ENCODE assay signal across 6 worm cellular contexts in genomic region chrIV:4024159-4025004, ce11.
TF ChIP-seq lines count a peak whose summit lies in the region.

No protein-coding gene starts in this region.

TF ChIP-seq in whole organism, L1 larva, 84 proteins besides CTCF, POLR2A, EP300 and RAD21 (continued from another document and continues in another):
- TF ChIP-seq efl-1 (optimal IDR thresholded peaks at IDR 0.05; lab: Kevin White, UChicago) (peak; percentile 67 to 72), efl-1 (GFP tag; optimal IDR thresholded peaks at IDR 0.05 in 1 of 2; lab: Kevin White, UChicago) (peak; percentile 31 to 94), xbp-1 (tag; optimal IDR thresholded peaks at IDR 0.05; lab: Kevin White, UChicago) (peak; percentile 44), unc-98 (GFP tag; IDR thresholded peaks at IDR 0.05; lab: Robert Waterston, UW) (no peak), sup-37 (GFP tag; optimal IDR thresholded peaks at IDR 0.05; lab: Kevin White, UChicago) (peak; percentile 50), mdl-1 (tag; optimal IDR thresholded peaks at IDR 0.05; lab: Kevin White, UChicago) (peak in 1 of 2 experiments; percentile 94), grh-1 (GFP tag; IDR thresholded peaks at IDR 0.05; lab: Robert Waterston, UW) (peak; percentile 50), C04F5.9 (tag; optimal IDR thresholded peaks at IDR 0.05; lab: Kevin White, UChicago) (no peak), fos-1 (tag; optimal IDR thresholded peaks at IDR 0.05; lab: Kevin White, UChicago) (no peak), lin-35 (GFP tag; optimal IDR thresholded peaks at IDR 0.05; lab: Kevin White, UChicago) (peak; percentile 48 to 79), elt-2 (tag; optimal IDR thresholded peaks at IDR 0.05; lab: Kevin White, UChicago) (peak; percentile 67), C34B4.2 (tag; optimal IDR thresholded peaks at IDR 0.05; lab: Kevin White, UChicago) (no peak), nhr-12 (tag; optimal IDR thresholded peaks at IDR 0.05; lab: Kevin White, UChicago) (no peak), pax-3 (tag; optimal IDR thresholded peaks at IDR 0.05; lab: Kevin White, UChicago) (peak; percentile 65), nhr-237 (tag; optimal IDR thresholded peaks at IDR 0.05; lab: Kevin White, UChicago) (no peak), egl-13 (tag; optimal IDR thresholded peaks at IDR 0.05; lab: Kevin White, UChicago) (peak; percentile 44), lin-14 (GFP tag; optimal IDR thresholded peaks at IDR 0.05; lab: Kevin White, UChicago) (peak; percentile 93), fkh-4 (tag; optimal IDR thresholded peaks at IDR 0.05; lab: Kevin White, UChicago; ENCODE audit: borderline replicate concordance) (no peak), ceh-82 (tag; optimal IDR thresholded peaks at IDR 0.05; lab: Kevin White, UChicago) (peak; percentile 29 to 77 (median 67)), mef-2 (tag; optimal IDR thresholded peaks at IDR 0.05; lab: Kevin White, UChicago) (peak; percentile 58), dsc-1 (tag; optimal IDR thresholded peaks at IDR 0.05; lab: Kevin White, UChicago) (peak; percentile 52), sox-4 (tag; optimal IDR thresholded peaks at IDR 0.05; lab: Kevin White, UChicago) (no peak)

TF ChIP-seq in whole organism, L2 larva, 48 proteins besides CTCF, POLR2A, EP300 and RAD21 (continued from another document):
- peak; percentile 73 for TF ChIP-seq crh-2 (tag; optimal IDR thresholded peaks at IDR 0.05; lab: Kevin White, UChicago)
- peak; percentile 94 for TF ChIP-seq sma-9 (GFP tag; optimal IDR thresholded peaks at IDR 0.05; lab: Kevin White, UChicago)
- no peak for TF ChIP-seq sma-9 (tag; optimal IDR thresholded peaks at IDR 0.05; lab: Kevin White, UChicago)
- peak; percentile 43 for TF ChIP-seq unc-55 (GFP tag; optimal IDR thresholded peaks at IDR 0.05; lab: Kevin White, UChicago)
- peak; percentile 66 for TF ChIP-seq sem-4 (tag; optimal IDR thresholded peaks at IDR 0.05; lab: Kevin White, UChicago)
- peak; percentile 51 for TF ChIP-seq nhr-129 (tag; optimal IDR thresholded peaks at IDR 0.05; lab: Kevin White, UChicago)
- peak; percentile 16 to 56 for TF ChIP-seq lsy-2 (tag; optimal IDR thresholded peaks at IDR 0.05; lab: Kevin White, UChicago)
- peak; percentile 86 for TF ChIP-seq nhr-25 (tag; optimal IDR thresholded peaks at IDR 0.05; lab: Kevin White, UChicago)
- no peak for TF ChIP-seq mbf-1 (tag; optimal IDR thresholded peaks at IDR 0.05; lab: Kevin White, UChicago)
- peak; percentile 6 for TF ChIP-seq mab-5 (tag; optimal IDR thresholded peaks at IDR 0.05; lab: Kevin White, UChicago)
- peak; percentile 92 for TF ChIP-seq F13H6.1 (tag; optimal IDR thresholded peaks at IDR 0.05; lab: Kevin White, UChicago)
- TF ChIP-seq Y55F3AM.14 (GFP tag; optimal IDR thresholded peaks at IDR 0.05; lab: Kevin White, UChicago) = peak; percentile 76
- peak; percentile 19 for TF ChIP-seq nhr-21 (tag; optimal IDR thresholded peaks at IDR 0.05; lab: Kevin White, UChicago)

TF ChIP-seq in whole organism, L3 larva, 47 proteins besides CTCF, POLR2A, EP300 and RAD21 (continued from another document):
- TF ChIP-seq mdl-1 (tag; optimal IDR thresholded peaks at IDR 0.05; lab: Kevin White, UChicago) = peak; percentile 32
- peak; percentile 24 for TF ChIP-seq skn-1 (tag; optimal IDR thresholded peaks at IDR 0.05; lab: Kevin White, UChicago)
- TF ChIP-seq sea-2 (GFP tag; optimal IDR thresholded peaks at IDR 0.05; lab: Kevin White, UChicago) = no peak
- TF ChIP-seq ama-1 (optimal IDR thresholded peaks at IDR 0.05; lab: Kevin White, UChicago) = peak; percentile 43
- no peak for TF ChIP-seq fos-1 (tag; optimal IDR thresholded peaks at IDR 0.05; lab: Kevin White, UChicago)
- TF ChIP-seq R02D3.7 (tag; optimal IDR thresholded peaks at IDR 0.05; lab: Kevin White, UChicago) = no peak
- no peak for TF ChIP-seq nhr-237 (tag; optimal IDR thresholded peaks at IDR 0.05; lab: Kevin White, UChicago)
- no peak for TF ChIP-seq ceh-9 (tag; optimal IDR thresholded peaks at IDR 0.05; lab: Kevin White, UChicago)
- TF ChIP-seq pqm-1 (tag; optimal IDR thresholded peaks at IDR 0.05; lab: Kevin White, UChicago) = peak; percentile 27
- TF ChIP-seq elt-1 (tag; optimal IDR thresholded peaks at IDR 0.05; lab: Kevin White, UChicago) = peak; percentile 27
- TF ChIP-seq lin-15B (tag; optimal IDR thresholded peaks at IDR 0.05; lab: Kevin White, UChicago) = no peak
- TF ChIP-seq fkh-2 (tag; optimal IDR thresholded peaks at IDR 0.05; lab: Kevin White, UChicago) = no peak
- no peak for TF ChIP-seq ztf-11 (tag; optimal IDR thresholded peaks at IDR 0.05; lab: Kevin White, UChicago)
- TF ChIP-seq nhr-25 (tag; optimal IDR thresholded peaks at IDR 0.05; lab: Kevin White, UChicago) = peak; percentile 63
- no peak for TF ChIP-seq zag-1 (tag; optimal IDR thresholded peaks at IDR 0.05; lab: Kevin White, UChicago)
- TF ChIP-seq nhr-76 (tag; optimal IDR thresholded peaks at IDR 0.05; lab: Kevin White, UChicago) = no peak
- peak; percentile 89 for TF ChIP-seq lin-39 (tag; optimal IDR thresholded peaks at IDR 0.05; lab: Kevin White, UChicago)
- peak; percentile 47 for TF ChIP-seq hmg-11 (tag; optimal IDR thresholded peaks at IDR 0.05; lab: Kevin White, UChicago)
- TF ChIP-seq nhr-11 (tag; optimal IDR thresholded peaks at IDR 0.05; lab: Kevin White, UChicago) = peak; percentile 17
- peak; percentile 41 for TF ChIP-seq ceh-28 (tag; optimal IDR thresholded peaks at IDR 0.05; lab: Kevin White, UChicago)
- peak; percentile 35 for TF ChIP-seq egl-5 (tag; optimal IDR thresholded peaks at IDR 0.05; lab: Kevin White, UChicago)

TF ChIP-seq in whole organism, L4 larva, 104 proteins besides CTCF, POLR2A, EP300 and RAD21 (continued from another document and continues in another):
- TF ChIP-seq lin-29 (GFP tag; IDR thresholded peaks at IDR 0.05; lab: Robert Waterston, UW) (peak; percentile 68), zip-2 (tag; optimal IDR thresholded peaks at IDR 0.05; lab: Kevin White, UChicago) (no peak), arid-1 (GFP tag; conservative IDR thresholded peaks at IDR 0.05; lab: Robert Waterston, UW) (no peak), vab-7 (GFP tag; IDR thresholded peaks at IDR 0.05; lab: Robert Waterston, UW) (no peak), tag-97 (GFP tag; IDR thresholded peaks at IDR 0.05; lab: Robert Waterston, UW) (no peak), ztf-7 (tag; optimal IDR thresholded peaks at IDR 0.05; lab: Kevin White, UChicago) (no peak), gei-8 (GFP tag; optimal IDR thresholded peaks at IDR 0.05; lab: Kevin White, UChicago) (peak; percentile 70), lin-39 (tag; optimal IDR thresholded peaks at IDR 0.05; lab: Kevin White, UChicago) (no peak), nhr-6 (tag; optimal IDR thresholded peaks at IDR 0.05; lab: Kevin White, UChicago) (no peak), unc-62 (GFP tag; optimal IDR thresholded peaks at IDR 0.05 in 1 of 2; lab: Kevin White, UChicago) (peak in 1 of 2 experiments; percentile 55), unc-62 (tag; optimal IDR thresholded peaks at IDR 0.05; lab: Kevin White, UChicago) (no peak), ceh-82 (tag; optimal IDR thresholded peaks at IDR 0.05; lab: Kevin White, UChicago) (no peak), D1046.2 (GFP tag; IDR thresholded peaks at IDR 0.05; lab: Robert Waterston, UW) (no peak), snpc-4 (tag; optimal IDR thresholded peaks at IDR 0.05; lab: Kevin White, UChicago) (no peak), ceh-28 (tag; optimal IDR thresholded peaks at IDR 0.05; lab: Kevin White, UChicago) (no peak), ces-1 (GFP tag; optimal IDR thresholded peaks at IDR 0.05; lab: Kevin White, UChicago) (no peak), ztf-11 (tag; optimal IDR thresholded peaks at IDR 0.05; lab: Kevin White, UChicago) (no peak), mdl-1 (tag; optimal IDR thresholded peaks at IDR 0.05; lab: Kevin White, UChicago) (peak in 1 of 2 experiments; percentile 82), ctbp-1 (GFP tag; IDR thresholded peaks at IDR 0.05; lab: Robert Waterston, UW) (peak; percentile 37; the same call in 1 of the 2 replicates), lin-38 (GFP tag; IDR thresholded peaks at IDR 0.05; lab: Robert Waterston, UW) (no peak), lin-13 (GFP tag; optimal IDR thresholded peaks at IDR 0.05; lab: Kevin White, UChicago) (no peak), hlh-30 (tag; optimal IDR thresholded peaks at IDR 0.05; lab: Kevin White, UChicago; ENCODE audit: insufficient read depth) (no peak), madf-9 (GFP tag; conservative IDR thresholded peaks at IDR 0.05; lab: Robert Waterston, UW) (no peak), ceh-62 (tag; optimal IDR thresholded peaks at IDR 0.05; lab: Kevin White, UChicago) (no peak), nhr-41 (GFP tag; IDR thresholded peaks at IDR 0.05; lab: Robert Waterston, UW) (no peak), aha-1 (tag; lab: Kevin White, UChicago) (peak; percentile 72), fos-1 (tag; optimal IDR thresholded peaks at IDR 0.05; lab: Kevin White, UChicago) (no peak), zfp-3 (GFP tag; conservative IDR thresholded peaks at IDR 0.05; lab: Robert Waterston, UW) (no peak), T26A8.4 (GFP tag; IDR thresholded peaks at IDR 0.05; lab: Robert Waterston, UW) (peak; percentile 66)

TF ChIP-seq in whole organism, late embryonic, 69 proteins besides CTCF, POLR2A, EP300 and RAD21 (continued from another document):
- peak; percentile 21 for TF ChIP-seq C08G9.2 (tag; optimal IDR thresholded peaks at IDR 0.05; lab: Kevin White, UChicago)
- TF ChIP-seq fkh-10 (GFP tag; optimal IDR thresholded peaks at IDR 0.05; lab: Kevin White, UChicago) = no peak

TF ChIP-seq in whole organism, young adult, 124 proteins besides CTCF, POLR2A, EP300 and RAD21 (continued from another document and continues in another):
- peak; percentile 9; the same call in 1 of the 2 replicates for TF ChIP-seq ztf-6 (GFP tag; IDR thresholded peaks at IDR 0.05; lab: Robert Waterston, UW)
- no peak for TF ChIP-seq nhr-179 (tag; optimal IDR thresholded peaks at IDR 0.05; lab: Kevin White, UChicago)
- no peak for TF ChIP-seq cebp-1 (GFP tag; IDR thresholded peaks at IDR 0.05; lab: Robert Waterston, UW)
- peak; percentile 79 for TF ChIP-seq cebp-1 (tag; optimal IDR thresholded peaks at IDR 0.05; lab: Kevin White, UChicago)
- no peak for TF ChIP-seq mes-4 (tag; optimal IDR thresholded peaks at IDR 0.05; lab: Kevin White, UChicago)
- no peak for TF ChIP-seq snpc-1.3 (tag; optimal IDR thresholded peaks at IDR 0.05; lab: Kevin White, UChicago; ENCODE audit: insufficient read depth)
- no peak for TF ChIP-seq zim-3 (tag; optimal IDR thresholded peaks at IDR 0.05; lab: Kevin White, UChicago)
- TF ChIP-seq lir-1 (GFP tag; conservative IDR thresholded peaks at IDR 0.05; lab: Robert Waterston, UW) = peak; percentile 66
- TF ChIP-seq egl-18 (GFP tag; IDR thresholded peaks at IDR 0.05; lab: Robert Waterston, UW) = no peak
- no peak for TF ChIP-seq F37B4.10 (GFP tag; IDR thresholded peaks at IDR 0.05; lab: Robert Waterston, UW)
- no peak for TF ChIP-seq Y56A3A.18 (GFP tag; IDR thresholded peaks at IDR 0.05; lab: Robert Waterston, UW)
- no peak for TF ChIP-seq ama-1 (optimal IDR thresholded peaks at IDR 0.05; lab: Kevin White, UChicago)
- no peak for TF ChIP-seq ama-1 (GFP tag; optimal IDR thresholded peaks at IDR 0.05; lab: Kevin White, UChicago)
- no peak for TF ChIP-seq ZK185.1 (tag; optimal IDR thresholded peaks at IDR 0.05; lab: Kevin White, UChicago; ENCODE audit: poor library complexity, severe bottlenecking)
- no peak for TF ChIP-seq F33H1.4 (GFP tag; IDR thresholded peaks at IDR 0.05; lab: Robert Waterston, UW)
- no peak for TF ChIP-seq nhr-120 (GFP tag; IDR thresholded peaks at IDR 0.05; lab: Robert Waterston, UW)
- TF ChIP-seq T26A5.8 (tag; optimal IDR thresholded peaks at IDR 0.05; lab: Kevin White, UChicago) = no peak
- TF ChIP-seq unc-130 (GFP tag; optimal IDR thresholded peaks at IDR 0.05; lab: Kevin White, UChicago) = no peak
- no peak for TF ChIP-seq sdz-38 (tag; optimal IDR thresholded peaks at IDR 0.05; lab: Kevin White, UChicago)
- no peak for TF ChIP-seq ceh-58 (GFP tag; IDR thresholded peaks at IDR 0.05; lab: Robert Waterston, UW)
- TF ChIP-seq gei-17 (GFP tag; optimal IDR thresholded peaks at IDR 0.05; lab: Kevin White, UChicago) = no peak
- no peak for TF ChIP-seq akir-1 (GFP tag; optimal IDR thresholded peaks at IDR 0.05; lab: Kevin White, UChicago)
- no peak for TF ChIP-seq bed-2 (GFP tag; IDR thresholded peaks at IDR 0.05; lab: Robert Waterston, UW)
- TF ChIP-seq ceh-79 (tag; optimal IDR thresholded peaks at IDR 0.05; lab: Kevin White, UChicago) = no peak
- TF ChIP-seq tlf-1 (GFP tag; optimal IDR thresholded peaks at IDR 0.05; lab: Kevin White, UChicago) = peak; percentile 26
- peak; percentile 66 for TF ChIP-seq F23B12.7 (tag; optimal IDR thresholded peaks at IDR 0.05; lab: Kevin White, UChicago; ENCODE audit: insufficient read depth)
- peak; percentile 51 for TF ChIP-seq K12H6.12 (tag; optimal IDR thresholded peaks at IDR 0.05; lab: Kevin White, UChicago)
- TF ChIP-seq F52B5.7 (tag; optimal IDR thresholded peaks at IDR 0.05; lab: Kevin White, UChicago) = peak; percentile 6
- TF ChIP-seq C06A6.2 (GFP tag; conservative IDR thresholded peaks at IDR 0.05; lab: Robert Waterston, UW) = peak; percentile 69; the same call in 1 of the 2 replicates
- TF ChIP-seq F57C9.4 (tag; optimal IDR thresholded peaks at IDR 0.05; lab: Kevin White, UChicago) = no peak
- TF ChIP-seq Y53F4B.3 (GFP tag; IDR thresholded peaks at IDR 0.05; lab: Robert Waterston, UW) = no peak
- no peak for TF ChIP-seq snpc-4 (GFP tag; optimal IDR thresholded peaks at IDR 0.05; lab: Kevin White, UChicago)
- TF ChIP-seq snpc-4 (tag; optimal IDR thresholded peaks at IDR 0.05; lab: Kevin White, UChicago) = peak; percentile 5 to 38 (median 20)
- TF ChIP-seq F55B11.4 (tag; optimal IDR thresholded peaks at IDR 0.05; lab: Kevin White, UChicago; ENCODE audit: borderline replicate concordance, insufficient read depth) = no peak
- no peak for TF ChIP-seq aptf-2 (GFP tag; conservative IDR thresholded peaks at IDR 0.05; lab: Robert Waterston, UW)
- TF ChIP-seq dpl-1 (GFP tag; optimal IDR thresholded peaks at IDR 0.05; lab: Kevin White, UChicago) = no peak
- peak; percentile 52 for TF ChIP-seq nfyb-1 (GFP tag; IDR thresholded peaks at IDR 0.05; lab: Robert Waterston, UW)
- peak; percentile 76 for TF ChIP-seq egrh-3 (GFP tag; IDR thresholded peaks at IDR 0.05; lab: Robert Waterston, UW)
- no peak for TF ChIP-seq die-1 (tag; optimal IDR thresholded peaks at IDR 0.05; lab: Kevin White, UChicago)
- TF ChIP-seq hmg-1.2 (GFP tag; IDR thresholded peaks at IDR 0.05; lab: Robert Waterston, UW) = peak; percentile 88
- no peak for TF ChIP-seq lsy-27 (tag; optimal IDR thresholded peaks at IDR 0.05; lab: Kevin White, UChicago; ENCODE audit: borderline replicate concordance, insufficient read depth)
- no peak for TF ChIP-seq nhr-27 (tag; optimal IDR thresholded peaks at IDR 0.05; lab: Kevin White, UChicago)
- no peak for TF ChIP-seq B0035.1 (tag; optimal IDR thresholded peaks at IDR 0.05; lab: Kevin White, UChicago)
- TF ChIP-seq efl-1 (GFP tag; optimal IDR thresholded peaks at IDR 0.05; lab: Kevin White, UChicago) = peak; percentile 11
- no peak for TF ChIP-seq F10E7.11 (tag; optimal IDR thresholded peaks at IDR 0.05; lab: Kevin White, UChicago)
- TF ChIP-seq Y95B8A.8 (GFP tag; IDR thresholded peaks at IDR 0.05; lab: Robert Waterston, UW) = peak; percentile 75
- peak; percentile 92 for TF ChIP-seq K11D2.4 (GFP tag; IDR thresholded peaks at IDR 0.05; lab: Robert Waterston, UW)
- 0 out of 2 replicates have a peak, but pooled peaks have one; percentile 11 for TF ChIP-seq attf-3 (GFP tag; conservative IDR thresholded peaks at IDR 0.05; lab: Robert Waterston, UW)
- peak; percentile 95 for TF ChIP-seq zfh-2 (GFP tag; conservative IDR thresholded peaks at IDR 0.05; lab: Robert Waterston, UW)
- peak; percentile 73 for TF ChIP-seq pbrm-1 (GFP tag; IDR thresholded peaks at IDR 0.05; lab: Robert Waterston, UW)
- no peak for TF ChIP-seq ztf-25 (GFP tag; IDR thresholded peaks at IDR 0.05; lab: Robert Waterston, UW)
- TF ChIP-seq Y53G8AR.9 (GFP tag; conservative IDR thresholded peaks at IDR 0.05; lab: Robert Waterston, UW) = no peak
- peak; percentile 38; the same call in 1 of the 2 replicates for TF ChIP-seq lin-26 (GFP tag; IDR thresholded peaks at IDR 0.05; lab: Robert Waterston, UW)
- peak; percentile 26 for TF ChIP-seq ztf-22 (GFP tag; optimal IDR thresholded peaks at IDR 0.05; lab: Kevin White, UChicago)
- TF ChIP-seq madf-6 (GFP tag; IDR thresholded peaks at IDR 0.05; lab: Robert Waterston, UW) = no peak
- peak; percentile 12 for TF ChIP-seq nhr-90 (tag; optimal IDR thresholded peaks at IDR 0.05; lab: Kevin White, UChicago)
- TF ChIP-seq ztf-26 (tag; optimal IDR thresholded peaks at IDR 0.05; lab: Kevin White, UChicago) = peak; percentile 65
